Fruit fly (Drosophila melanogaster) whole organism, embryonic: ENCODE results near the gene CG7227.

Source experiments
- ATbp ChIP-seq: fragments of 200-800 bp; sonication (Bioruptor generic); optimal IDR thresholded peaks from 2 replicates; lab custom pipeline; 2017; ENCODE audit warnings: missing biosample characterization, mild to moderate bottlenecking, missing genetic modification characterization, missing genetic modification reagents
- Ada2b ChIP-seq: fragments of 200-800 bp; sonication (Bioruptor generic); IDR thresholded peaks from 2 replicates; pipeline ENCODE4 v1.3.6; 2022; ENCODE audit warnings: missing biosample characterization, missing genetic modification characterization
- Antp ChIP-seq: fragments of 200-800 bp; sonication (Bioruptor generic); optimal IDR thresholded peaks from 3 replicates; lab custom pipeline; 2016; ENCODE audit warnings: missing biosample characterization, missing genetic modification characterization
- C15 ChIP-seq: fragments of 200-800 bp; sonication (Bioruptor generic); IDR thresholded peaks from 3 replicates; pipeline ENCODE4 v1.3.6; 2022; ENCODE audit warnings: missing biosample characterization, missing genetic modification characterization
- CG10147 ChIP-seq: fragments of 200-800 bp; sonication (Bioruptor generic); optimal IDR thresholded peaks from 2 replicates; lab custom pipeline; 2019; ENCODE audit warnings: missing biosample characterization, mild to moderate bottlenecking, missing genetic modification characterization, moderate library complexity
- CG10321 ChIP-seq: fragments of 200-800 bp; sonication (Bioruptor generic); IDR thresholded peaks from 2 replicates; pipeline ENCODE4 v1.3.6; 2022; ENCODE audit warnings: missing biosample characterization, missing genetic modification characterization
- CG10366 ChIP-seq: fragments of 200-800 bp; sonication (Bioruptor generic); IDR thresholded peaks from 2 replicates; pipeline ENCODE4 v1.3.6; 2022; ENCODE audit warnings: missing biosample characterization, missing genetic modification characterization
- CG10431 ChIP-seq: fragments of 200-800 bp; sonication (Bioruptor generic); optimal IDR thresholded peaks from 3 replicates; lab custom pipeline; 2018; ENCODE audit warnings: missing biosample characterization, mild to moderate bottlenecking, missing genetic modification characterization
- CG12391 ChIP-seq: fragments of 200-800 bp; sonication (Bioruptor generic); optimal IDR thresholded peaks from 3 replicates; lab custom pipeline; 2018; ENCODE audit warnings: missing biosample characterization, mild to moderate bottlenecking, missing genetic modification characterization, moderate library complexity
- CG12769 ChIP-seq: fragments of 200-800 bp; sonication (Bioruptor generic); optimal IDR thresholded peaks from 2 replicates; lab custom pipeline; 2019; ENCODE audit warnings: missing biosample characterization, mild to moderate bottlenecking, missing genetic modification characterization, moderate library complexity
- CG14710 ChIP-seq: fragments of 200-800 bp; sonication (Bioruptor generic); optimal IDR thresholded peaks from 3 replicates; lab custom pipeline; 2019; ENCODE audit warnings: missing biosample characterization, mild to moderate bottlenecking, missing genetic modification characterization, moderate library complexity
- CG14860 ChIP-seq: fragments of 200-800 bp; sonication (Bioruptor generic); IDR thresholded peaks from 3 replicates; pipeline ENCODE4 v1.3.6; 2022; ENCODE audit warnings: missing biosample characterization, missing genetic modification characterization; ENCODE audit not compliant: partially characterized antibody
- CG15514 ChIP-seq: fragments of 200-800 bp; sonication (Bioruptor generic); optimal IDR thresholded peaks from 3 replicates; lab custom pipeline; 2017; ENCODE audit warnings: missing biosample characterization, missing genetic modification characterization, mild to moderate bottlenecking, moderate library complexity, missing genetic modification reagents
- CG16815 ChIP-seq: fragments of 200-800 bp; sonication (Bioruptor generic); optimal IDR thresholded peaks from 3 replicates; lab custom pipeline; 2017; ENCODE audit warnings: missing biosample characterization, mild to moderate bottlenecking, missing genetic modification characterization
- CG17802 ChIP-seq: fragments of 200-800 bp; sonication (Bioruptor generic); optimal IDR thresholded peaks from 2 replicates; lab custom pipeline; 2018; ENCODE audit warnings: missing biosample characterization, mild to moderate bottlenecking, missing genetic modification characterization, moderate library complexity
- CG1792 ChIP-seq: fragments of 200-800 bp; sonication (Bioruptor generic); optimal IDR thresholded peaks from 2 replicates; lab custom pipeline; 2016; ENCODE audit warnings: missing biosample characterization, missing genetic modification characterization
- CG18599 ChIP-seq: fragments of 200-800 bp; sonication (Bioruptor generic); optimal IDR thresholded peaks from 3 replicates; lab custom pipeline; 2017; ENCODE audit warnings: missing biosample characterization, missing genetic modification characterization, mild to moderate bottlenecking, moderate library complexity, missing genetic modification reagents
- CG2678 ChIP-seq: fragments of 200-800 bp; sonication (Bioruptor generic); optimal IDR thresholded peaks from 3 replicates; lab custom pipeline; 2019; ENCODE audit warnings: missing biosample characterization, mild to moderate bottlenecking, missing genetic modification characterization, moderate library complexity
- CG3281 ChIP-seq: fragments of 200-800 bp; sonication (Bioruptor generic); optimal IDR thresholded peaks from 3 replicates; lab custom pipeline; 2017; ENCODE audit warnings: missing biosample characterization, mild to moderate bottlenecking, missing genetic modification characterization
- CG33213 ChIP-seq: fragments of 200-800 bp; sonication (Bioruptor generic); optimal IDR thresholded peaks from 3 replicates; lab custom pipeline; 2016; ENCODE audit warnings: missing biosample characterization, missing genetic modification characterization
- CG4424 ChIP-seq: fragments of 200-800 bp; sonication (Bioruptor generic); optimal IDR thresholded peaks from 3 replicates; lab custom pipeline; 2016; ENCODE audit warnings: missing biosample characterization, missing genetic modification characterization
- CG4707 ChIP-seq: fragments of 200-800 bp; sonication (Bioruptor generic); optimal IDR thresholded peaks from 2 replicates; lab custom pipeline; 2018; ENCODE audit warnings: missing biosample characterization, mild to moderate bottlenecking, missing genetic modification characterization, moderate library complexity
- CG4730 ChIP-seq: fragments of 200-800 bp; sonication (Bioruptor generic); IDR thresholded peaks from 2 replicates; pipeline ENCODE4 v1.3.6; 2022; ENCODE audit warnings: missing biosample characterization, missing genetic modification characterization
- CG5953 ChIP-seq: fragments of 200-800 bp; sonication (Bioruptor generic); IDR thresholded peaks from 2 replicates; pipeline ENCODE4 v1.3.6; 2022; ENCODE audit warnings: missing biosample characterization, missing genetic modification characterization
- CG7745 ChIP-seq: fragments of 200-800 bp; sonication (Bioruptor generic); optimal IDR thresholded peaks from 2 replicates; lab custom pipeline; 2018; ENCODE audit warnings: missing biosample characterization, mild to moderate bottlenecking, missing genetic modification characterization, moderate library complexity
- CG9876 ChIP-seq: fragments of 200-800 bp; sonication (Bioruptor generic); optimal IDR thresholded peaks from 2 replicates; lab custom pipeline; 2016; ENCODE audit warnings: missing biosample characterization, missing genetic modification characterization
- Camta ChIP-seq: fragments of 200-800 bp; sonication (Bioruptor generic); optimal IDR thresholded peaks from 2 replicates; lab custom pipeline; 2016; ENCODE audit warnings: missing biosample characterization, missing genetic modification characterization
- ERR ChIP-seq: fragments of 200-800 bp; sonication (Bioruptor generic); optimal IDR thresholded peaks from 2 replicates; lab custom pipeline; 2016; ENCODE audit warnings: missing biosample characterization, missing genetic modification characterization
- Hr51 ChIP-seq, 2 experiments: fragments of 200-800 bp; sonication (Bioruptor generic); optimal IDR thresholded peaks; 2 replicates in 1 of 2; 3 replicates in 1 of 2; lab custom pipeline; 2016 to 2018; ENCODE audit warnings: missing biosample characterization in 2 of 2, missing genetic modification characterization in 2 of 2, mild to moderate bottlenecking in 1 of 2, moderate library complexity in 1 of 2
- Mrtf ChIP-seq: fragments of 200-800 bp; sonication (Bioruptor generic); IDR thresholded peaks from 3 replicates; pipeline ENCODE4 v1.3.6; 2022; ENCODE audit warnings: missing biosample characterization, missing genetic modification characterization
- Nf-YA ChIP-seq: fragments of 200-800 bp; sonication (Bioruptor generic); IDR thresholded peaks from 2 replicates; pipeline ENCODE4 v1.3.6; 2022; ENCODE audit warnings: missing biosample characterization, missing genetic modification characterization
- Sox102F ChIP-seq: fragments of 200-800 bp; sonication (Bioruptor generic); optimal IDR thresholded peaks from 2 replicates; lab custom pipeline; 2018; ENCODE audit warnings: missing biosample characterization, mild to moderate bottlenecking, missing genetic modification characterization, moderate library complexity
- Vsx1 ChIP-seq: fragments of 200-800 bp; sonication (Bioruptor generic); optimal IDR thresholded peaks from 2 replicates; lab custom pipeline; 2017; ENCODE audit warnings: missing biosample characterization, mild to moderate bottlenecking, missing genetic modification characterization, missing genetic modification reagents
- al ChIP-seq: fragments of 200-800 bp; sonication (Bioruptor generic); IDR thresholded peaks from 2 replicates; pipeline ENCODE4 v1.3.6; 2022; ENCODE audit warnings: missing biosample characterization, missing genetic modification characterization
- ato ChIP-seq: fragments of 200-800 bp; sonication (Bioruptor generic); IDR thresholded peaks from 2 replicates; pipeline ENCODE4 v1.3.6; 2022; ENCODE audit warnings: missing biosample characterization, missing genetic modification characterization; ENCODE audit not compliant: partially characterized antibody
- danr ChIP-seq: fragments of 200-800 bp; sonication (Bioruptor generic); IDR thresholded peaks from 2 replicates; pipeline ENCODE4 v1.3.6; 2022; ENCODE audit warnings: missing biosample characterization, missing genetic modification characterization
- esg ChIP-seq: fragments of 200-800 bp; sonication (Bioruptor generic); conservative IDR thresholded peaks from 2 replicates; pipeline ENCODE4 v1.3.6; 2022; ENCODE audit warnings: missing biosample characterization, missing genetic modification characterization
- fru ChIP-seq: fragments of >200 bp; optimal IDR thresholded peaks from 2 replicates; lab custom pipeline; 2017
- hb ChIP-seq: fragments of 200-800 bp; sonication (Bioruptor generic); IDR thresholded peaks from 3 replicates; pipeline ENCODE4 v1.3.6; 2022; ENCODE audit warnings: missing biosample characterization, missing genetic modification characterization; ENCODE audit not compliant: partially characterized antibody
- her ChIP-seq: fragments of 200-800 bp; sonication (Bioruptor generic); optimal IDR thresholded peaks from 2 replicates; lab custom pipeline; 2016; ENCODE audit warnings: missing biosample characterization, missing genetic modification characterization
- nmo ChIP-seq: fragments of 200-800 bp; sonication (Bioruptor generic); optimal IDR thresholded peaks from 2 replicates; lab custom pipeline; 2018; ENCODE audit warnings: missing biosample characterization, mild to moderate bottlenecking, missing genetic modification characterization, moderate library complexity
- pb ChIP-seq: fragments of 200-800 bp; sonication (Bioruptor generic); optimal IDR thresholded peaks from 3 replicates; lab custom pipeline; 2016; ENCODE audit warnings: missing biosample characterization, missing genetic modification characterization
- rib ChIP-seq: fragments of 200-800 bp; sonication (Bioruptor generic); IDR thresholded peaks from 2 replicates; pipeline ENCODE4 v1.3.6; 2022; ENCODE audit warnings: missing biosample characterization, missing genetic modification characterization
- sim ChIP-seq: fragments of 200-800 bp; sonication (Bioruptor generic); IDR thresholded peaks from 2 replicates; pipeline ENCODE4 v1.3.6; 2022; ENCODE audit warnings: missing biosample characterization, missing genetic modification characterization
- sima ChIP-seq: fragments of 200-800 bp; sonication (Bioruptor generic); optimal IDR thresholded peaks from 2 replicates; lab custom pipeline; 2016; ENCODE audit warnings: missing biosample characterization, missing genetic modification characterization
- slp2 ChIP-seq: fragments of 200-800 bp; sonication (Bioruptor generic); optimal IDR thresholded peaks from 2 replicates; lab custom pipeline; 2016; ENCODE audit warnings: missing biosample characterization, missing genetic modification characterization
- sr ChIP-seq: fragments of 200-800 bp; sonication (Bioruptor generic); IDR thresholded peaks from 3 replicates; pipeline ENCODE4 v1.3.6; 2022; ENCODE audit warnings: missing biosample characterization, missing genetic modification characterization
- tx ChIP-seq: fragments of 200-800 bp; sonication (Bioruptor generic); optimal IDR thresholded peaks from 2 replicates; lab custom pipeline; 2016; ENCODE audit warnings: missing biosample characterization, missing genetic modification characterization
- z ChIP-seq: fragments of 200-800 bp; sonication (Bioruptor generic); IDR thresholded peaks from 3 replicates; pipeline ENCODE4 v1.3.6; 2022; ENCODE audit warnings: missing biosample characterization, missing genetic modification characterization

Gene CG7227

DNA sequence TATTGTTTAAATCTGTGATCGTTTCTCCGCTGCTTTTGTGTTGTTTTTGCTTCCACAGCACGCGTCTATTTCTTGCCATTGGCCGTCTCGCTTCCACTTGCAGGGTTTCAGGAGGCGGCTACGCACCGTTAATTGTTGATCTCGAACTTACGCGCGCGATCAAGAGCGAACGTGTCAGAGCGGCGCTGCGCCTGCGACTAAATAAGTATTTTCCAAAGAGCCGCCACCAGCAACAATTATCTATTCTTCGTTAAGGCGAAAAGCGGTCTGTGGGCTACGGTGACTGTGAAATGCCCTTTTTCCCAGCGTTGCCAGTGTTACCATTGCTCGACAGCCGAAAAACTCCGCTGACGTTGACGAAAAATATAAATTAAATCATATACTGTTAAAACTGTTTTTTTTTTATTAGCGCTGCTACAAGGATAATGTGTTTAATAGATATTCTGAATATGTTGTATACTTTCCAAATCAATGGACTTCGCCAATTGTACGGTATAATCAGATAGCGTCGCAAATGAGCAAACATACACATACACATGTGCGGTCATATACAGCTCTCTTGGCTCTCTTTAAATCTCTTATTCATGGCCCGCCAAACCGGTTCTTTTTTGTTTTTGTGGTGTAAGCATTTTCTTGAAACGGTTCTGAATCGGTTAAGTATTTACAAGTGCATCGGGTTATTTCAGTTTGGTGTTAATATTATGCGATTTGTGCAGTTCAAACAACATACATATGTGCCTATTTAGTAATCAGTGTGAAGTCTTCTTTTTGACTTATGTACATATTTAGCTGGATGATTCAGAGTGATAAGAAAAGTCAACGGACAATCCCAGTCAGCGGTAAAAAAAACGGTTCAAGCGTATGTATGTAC lies 3.7 kb downstream of the CG7227 start, which contains the start of gene pes (continued):
- TF ChIP-seq Nf-YA (GFP tag; lab: Robert Waterston, UW) (peak; percentile 86), z (GFP tag; lab: Robert Waterston, UW) (no peak), CG2678 (peak; percentile 97), sim (GFP tag; lab: Robert Waterston, UW) (0 out of 2 replicates have a peak, but pooled peaks have one; percentile 11), Vsx1 (GFP tag; lab: Kevin White, UChicago) (no peak), her (GFP tag; lab: Kevin White, UChicago) (peak; percentile 72), ato (GFP tag; lab: Robert Waterston, UW) (no peak), CG17802 (tag; lab: Kevin White, UChicago) (peak; percentile 61), Camta (GFP tag; lab: Kevin White, UChicago) (peak; percentile 92), Sox102F (GFP tag; lab: Kevin White, UChicago) (peak; percentile 88), fru (lab: Kevin White, UChicago) (no peak), CG4730 (GFP tag; lab: Robert Waterston, UW) (peak; percentile 87), CG4424 (peak; percentile 96), CG10366 (GFP tag; lab: Robert Waterston, UW) (peak; percentile 94), CG14710 (tag; lab: Kevin White, UChicago) (peak; percentile 93), CG4707 (peak; percentile 66), rib (GFP tag; lab: Robert Waterston, UW) (peak; percentile 57; the same call in 1 of the 2 replicates), CG9876 (GFP tag; lab: Kevin White, UChicago) (no peak), al (peak; percentile 83), CG3281 (GFP tag; lab: Kevin White, UChicago) (peak; percentile 96), CG10147 (peak; percentile 95), ERR (GFP tag; lab: Kevin White, UChicago) (peak; percentile 64), CG15514 (GFP tag; lab: Kevin White, UChicago) (peak; percentile 83), esg (peak; percentile 76), slp2 (GFP tag; lab: Kevin White, UChicago) (no peak), ATbp (GFP tag; lab: Kevin White, UChicago) (peak; percentile 66), CG12769 (peak; percentile 50), hb (GFP tag; lab: Robert Waterston, UW) (no peak), pb (GFP tag; lab: Kevin White, UChicago) (peak; percentile 83), Antp (peak; percentile 81), CG1792 (peak; percentile 55), CG5953 (peak; percentile 75), CG10431 (GFP tag; lab: Kevin White, UChicago) (peak; percentile 9), C15 (GFP tag; lab: Robert Waterston, UW) (peak; percentile 79), CG7745 (tag; lab: Kevin White, UChicago) (peak; percentile 28), CG12391 (tag; lab: Kevin White, UChicago) (no peak), Ada2b (peak; percentile 89), Hr51 (GFP tag; optimal IDR thresholded peaks at IDR 0.05; lab: Kevin White, UChicago) (peak; percentile 90 to 93), CG33213 (GFP tag; lab: Kevin White, UChicago) (peak; percentile 59), CG18599 (GFP tag; lab: Kevin White, UChicago) (peak; percentile 97), sr (GFP tag; lab: Robert Waterston, UW) (peak; percentile 46; the same call in 2 of the 3 replicates), tx (no peak), sima (peak; percentile 10), CG14860 (GFP tag; lab: Robert Waterston, UW) (no peak), CG16815 (GFP tag; lab: Kevin White, UChicago) (peak; percentile 74), Mrtf (GFP tag; lab: Robert Waterston, UW) (no peak), CG10321 (GFP tag; lab: Robert Waterston, UW) (peak; percentile 32; the same call in 1 of the 2 replicates), nmo (GFP tag; lab: Kevin White, UChicago) (peak; percentile 96), danr (peak; percentile 93)
